Worm (Caenorhabditis elegans) whole organism, L1 larva: Measurements from ENCODE around the gene C02H6.3.
"Not testable (repeated sequence)": the region's sequence is repeated elsewhere in the genome, so short reads cannot be mapped to it uniquely, and the experiment has no call there.

Source experiments
- C04F5.9 ChIP-seq: sonication (generic microtip); optimal IDR thresholded peaks from 2 replicates; lab custom pipeline; 2016; ENCODE audit warnings: missing genetic modification characterization, missing compliant biosample characterization
- F16B12.6 ChIP-seq: fragments of 150-350 bp; optimal IDR thresholded peaks from 2 replicates; lab custom pipeline; 2014; ENCODE audit warnings: missing biosample characterization, missing genetic modification characterization
- aha-1 ChIP-seq: fragments of 150-350 bp; optimal IDR thresholded peaks from 2 replicates; lab custom pipeline; 2014; ENCODE audit warnings: missing biosample characterization, missing genetic modification characterization
- ama-1 ChIP-seq: fragments of 150-350 bp; optimal IDR thresholded peaks from 2 replicates; lab custom pipeline; 2014
- blmp-1 ChIP-seq: fragments of 150-350 bp; optimal IDR thresholded peaks from 2 replicates; lab custom pipeline; 2014; ENCODE audit warnings: missing biosample characterization, missing genetic modification characterization
- ceh-63 ChIP-seq: fragments of 200-800 bp; sonication (Bioruptor generic); optimal IDR thresholded peaks from 2 replicates; lab custom pipeline; 2018; ENCODE audit warnings: mild to moderate bottlenecking, missing genetic modification characterization, missing compliant biosample characterization
- ceh-88 ChIP-seq: fragments of 200-800 bp; sonication (Bioruptor generic); IDR thresholded peaks from 2 replicates; pipeline ENCODE4 v1.3.6; 2022; ENCODE audit warnings: missing genetic modification characterization, missing compliant biosample characterization
- ceh-90 ChIP-seq: sonication (generic microtip); optimal IDR thresholded peaks from 2 replicates; lab custom pipeline; 2016; ENCODE audit warnings: missing genetic modification characterization, missing compliant biosample characterization
- dpl-1 ChIP-seq, 3 experiments: fragments of 150-350 bp in 2 of 3; sonication (generic microtip) in 1 of 3; optimal IDR thresholded peaks; 2 replicates each; lab custom pipeline; 2014 to 2017; ENCODE audit warnings: missing biosample characterization in 3 of 3, missing genetic modification characterization in 3 of 3, missing genetic modification reagents in 3 of 3
- egl-27 ChIP-seq, 2 experiments: fragments of 150-350 bp in 1 of 2; sonication (generic microtip); optimal IDR thresholded peaks; 3 replicates each; lab custom pipeline; 2017 to 2018; ENCODE audit warnings: missing biosample characterization in 2 of 2, missing genetic modification characterization in 2 of 2, missing genetic modification reagents in 2 of 2
- elt-3 ChIP-seq, 6 experiments: fragments of 150-350 bp in 1 of 6; sonication (generic microtip); optimal IDR thresholded peaks; 2 replicates each; lab custom pipeline; 2017 to 2018; ENCODE audit warnings: missing biosample characterization in 6 of 6, missing genetic modification characterization in 6 of 6, inconsistent platforms in 1 of 6
- ets-5 ChIP-seq: fragments of 200-800 bp; sonication (Bioruptor generic); IDR thresholded peaks from 2 replicates; pipeline ENCODE4 v1.3.6; 2022; ENCODE audit warnings: missing genetic modification characterization, missing compliant biosample characterization
- fkh-10 ChIP-seq: sonication (generic microtip); optimal IDR thresholded peaks from 2 replicates; lab custom pipeline; 2017; ENCODE audit warnings: missing biosample characterization, missing genetic modification reagents, missing genetic modification characterization
- fkh-8 ChIP-seq: sonication (generic microtip); optimal IDR thresholded peaks from 2 replicates; lab custom pipeline; 2016; ENCODE audit warnings: mild to moderate bottlenecking, missing genetic modification characterization, missing compliant biosample characterization
- grh-1 ChIP-seq: fragments of 200-800 bp; sonication (Bioruptor generic); IDR thresholded peaks from 2 replicates; pipeline ENCODE4 v1.3.6; 2022; ENCODE audit warnings: missing genetic modification reagents, missing genetic modification characterization, missing compliant biosample characterization
- hlh-17 ChIP-seq: fragments of 200-800 bp; sonication (Bioruptor generic); optimal IDR thresholded peaks from 2 replicates; lab custom pipeline; 2018; ENCODE audit warnings: missing genetic modification characterization, mild to moderate bottlenecking, missing compliant biosample characterization, moderate library complexity, borderline replicate concordance
- hpl-2 ChIP-seq: fragments of 150-350 bp; optimal IDR thresholded peaks from 2 replicates; lab custom pipeline; 2014; ENCODE audit warnings: missing biosample characterization, missing genetic modification reagents, missing genetic modification characterization
- irx-1 ChIP-seq: sonication (generic microtip); optimal IDR thresholded peaks from 2 replicates; lab custom pipeline; 2016; ENCODE audit warnings: missing genetic modification characterization, missing compliant biosample characterization
- lin-35 ChIP-seq, 2 experiments: fragments of 150-350 bp; optimal IDR thresholded peaks; 2 replicates each; lab custom pipeline; 2014; ENCODE audit warnings: missing biosample characterization in 2 of 2, missing genetic modification characterization in 2 of 2, missing genetic modification reagents in 2 of 2
- lin-39 ChIP-seq: fragments of 150-350 bp; optimal IDR thresholded peaks from 2 replicates; lab custom pipeline; 2014; ENCODE audit warnings: missing biosample characterization, missing genetic modification reagents, missing genetic modification characterization
- nhr-11 ChIP-seq: fragments of 150-350 bp; optimal IDR thresholded peaks from 2 replicates; lab custom pipeline; 2014; ENCODE audit warnings: missing biosample characterization, missing genetic modification characterization
- nhr-237 ChIP-seq: fragments of 150-350 bp; optimal IDR thresholded peaks from 2 replicates; lab custom pipeline; 2014; ENCODE audit warnings: missing biosample characterization, missing genetic modification characterization
- nhr-28 ChIP-seq: fragments of 150-350 bp; optimal IDR thresholded peaks from 2 replicates; lab custom pipeline; 2014; ENCODE audit warnings: missing biosample characterization, missing genetic modification characterization
- nhr-47 ChIP-seq: sonication (generic microtip); optimal IDR thresholded peaks from 2 replicates; lab custom pipeline; 2016; ENCODE audit warnings: mild to moderate bottlenecking, missing genetic modification characterization, moderate library complexity, missing compliant biosample characterization
- nhr-90 ChIP-seq: sonication (generic microtip); optimal IDR thresholded peaks from 2 replicates; lab custom pipeline; 2016; ENCODE audit warnings: mild to moderate bottlenecking, missing genetic modification characterization, missing compliant biosample characterization; ENCODE audit not compliant: poor library complexity
- pag-3 ChIP-seq: sonication (generic microtip); optimal IDR thresholded peaks from 2 replicates; lab custom pipeline; 2017; ENCODE audit warnings: missing genetic modification characterization, mild to moderate bottlenecking, missing compliant biosample characterization, antibody characterized with exemption, borderline replicate concordance; ENCODE audit not compliant: insufficient read depth
- pax-3 ChIP-seq: fragments of 200-800 bp; sonication (Bioruptor generic); optimal IDR thresholded peaks from 2 replicates; lab custom pipeline; 2018; ENCODE audit warnings: mild to moderate bottlenecking, missing genetic modification characterization, moderate library complexity, missing compliant biosample characterization
- pqm-1 ChIP-seq: sonication (generic microtip); optimal IDR thresholded peaks from 3 replicates; lab custom pipeline; 2017; ENCODE audit warnings: missing biosample characterization, missing genetic modification characterization
- sox-4 ChIP-seq: sonication (generic microtip); optimal IDR thresholded peaks from 2 replicates; lab custom pipeline; 2016; ENCODE audit warnings: missing genetic modification characterization, missing compliant biosample characterization
- sptf-1 ChIP-seq: fragments of 150-350 bp; optimal IDR thresholded peaks from 2 replicates; lab custom pipeline; 2014; ENCODE audit warnings: missing biosample characterization, missing genetic modification characterization
- swsn-7 ChIP-seq: sonication (generic microtip); optimal IDR thresholded peaks from 2 replicates; lab custom pipeline; 2016; ENCODE audit warnings: missing genetic modification characterization, missing compliant biosample characterization
- tbx-2 ChIP-seq: sonication (generic microtip); optimal IDR thresholded peaks from 2 replicates; lab custom pipeline; 2016; ENCODE audit warnings: missing genetic modification characterization, missing compliant biosample characterization
- tlp-1 ChIP-seq: fragments of 150-350 bp; optimal IDR thresholded peaks from 2 replicates; lab custom pipeline; 2014; ENCODE audit warnings: missing biosample characterization, missing genetic modification characterization
- vab-15 ChIP-seq: sonication (generic microtip); optimal IDR thresholded peaks from 2 replicates; lab custom pipeline; 2017; ENCODE audit warnings: missing genotype, mild to moderate bottlenecking, missing genetic modification characterization, missing compliant biosample characterization
- zag-1 ChIP-seq: fragments of 150-350 bp; optimal IDR thresholded peaks from 2 replicates; lab custom pipeline; 2014; ENCODE audit warnings: missing biosample characterization, missing genetic modification characterization
- zip-4 ChIP-seq: fragments of 200-800 bp; sonication (Bioruptor generic); optimal IDR thresholded peaks from 2 replicates; lab custom pipeline; 2018; ENCODE audit warnings: mild to moderate bottlenecking, missing genetic modification characterization, moderate library complexity, missing compliant biosample characterization

C02H6.3 gene

ce11 chrV:7353602-7354001, 34.1 kb downstream of the C02H6.3 start:
- TF ChIP-seq pag-3 (tag; lab: Kevin White, UChicago) (no peak), nhr-47 (tag; lab: Kevin White, UChicago) (no peak), nhr-11 (no peak), ceh-90 (no peak), ceh-63 (GFP tag; lab: Kevin White, UChicago) (no peak), nhr-28 (no peak), hpl-2 (GFP tag; lab: Kevin White, UChicago) (no peak), zag-1 (no peak), pqm-1 (tag; lab: Kevin White, UChicago) (no peak), aha-1 (tag; lab: Kevin White, UChicago) (no peak), egl-27 (tag; optimal IDR thresholded peaks at IDR 0.05; lab: Kevin White, UChicago) (no peak), vab-15 (tag; lab: Kevin White, UChicago) (no peak)

ce11 chrV:7352186-7353053, 35.2 kb downstream of the C02H6.3 start, which contains the start of the genes srh-231 and srh-275:
TSS of gene srh-231 (minus strand) at chrV:7352236.
TSS of gene srh-275 (plus strand) at chrV:7353003.
- TF ChIP-seq zip-4 (GFP tag; lab: Kevin White, UChicago), result no peak
- TF ChIP-seq swsn-7 (tag; lab: Kevin White, UChicago), result no peak

- TF ChIP-seq nhr-237 (tag; lab: Kevin White, UChicago), result no peak
- TF ChIP-seq, all 84 proteins: peak for 0
Measured at ce11 chrV:7349541-7349940, 38.1 kb downstream of the C02H6.3 start, which contains the start of gene nhr-149. TSS of gene nhr-149 (minus strand) at chrV:7349641.

ce11 chrV:7345494-7345893, 42.2 kb downstream of the C02H6.3 start, which contains the start of gene nhr-147:
TSS of gene nhr-147 (plus strand) at chrV:7345794.
- TF ChIP-seq ama-1; dpl-1 (GFP tag; optimal IDR thresholded peaks at IDR 0.05; lab: Kevin White, UChicago); fkh-10 (GFP tag; lab: Kevin White, UChicago): not testable (repeated sequence)

- TF ChIP-seq nhr-90 (tag; lab: Kevin White, UChicago), result no peak
Measured at ce11 chrV:7343522-7343921, 44.1 kb downstream of the C02H6.3 start, which contains the start of gene srh-244. TSS of gene srh-244 (plus strand) at chrV:7343822.

- TF ChIP-seq elt-3 (tag; optimal IDR thresholded peaks at IDR 0.05; lab: Kevin White, UChicago), result no peak
- peak; percentile 2 for TF ChIP-seq blmp-1 (tag; lab: Kevin White, UChicago)
- no peak for TF ChIP-seq sox-4
Measured at ce11 chrV:7341942-7342341, 45.7 kb downstream of the C02H6.3 start, which contains the start of the genes nhr-263 and nhr-148. TSS of gene nhr-263 (minus strand) at chrV:7342042. TSS of gene nhr-148 (plus strand) at chrV:7342156.

ce11 chrV:7339831-7340230, 47.8 kb downstream of the C02H6.3 start, which contains the start of gene srh-187:
TSS of gene srh-187 (minus strand) at chrV:7339931.
- TF ChIP-seq C04F5.9 (tag; lab: Kevin White, UChicago) (no peak), tbx-2 (no peak), lin-35 (GFP tag; optimal IDR thresholded peaks at IDR 0.05; lab: Kevin White, UChicago) (no peak), ceh-88 (GFP tag; lab: Robert Waterston, UW) (no peak), hlh-17 (GFP tag; lab: Kevin White, UChicago) (no peak), pax-3 (tag; lab: Kevin White, UChicago) (no peak), lin-39 (tag; lab: Kevin White, UChicago) (no peak), irx-1 (tag; lab: Kevin White, UChicago) (no peak), ets-5 (GFP tag; lab: Robert Waterston, UW) (no peak), tlp-1 (no peak), nhr-47 (tag; lab: Kevin White, UChicago) (no peak), sptf-1 (tag; lab: Kevin White, UChicago) (no peak), grh-1 (GFP tag; lab: Robert Waterston, UW) (no peak), ama-1 (no peak), nhr-28 (no peak), elt-3 (tag; optimal IDR thresholded peaks at IDR 0.05; lab: Kevin White, UChicago) (no peak), fkh-8 (tag; lab: Kevin White, UChicago) (no peak), F16B12.6 (tag; lab: Kevin White, UChicago) (no peak), zag-1 (no peak)
